Worm (Caenorhabditis elegans): ENCODE results near the gene F48G7.8.

Gene F48G7.8

ce11 chrV:615275-615674 is 12.2 kb downstream of the F48G7.8 start, which contains the start of gene F48G7.13:
TSS of gene F48G7.13 (plus strand) at chrV:615575.
- TF ChIP-seq mdl-1 (tag; optimal IDR thresholded peaks at IDR 0.05) = no peak
- peak; percentile 49 for TF ChIP-seq fos-1 (tag; optimal IDR thresholded peaks at IDR 0.05)

DNA sequence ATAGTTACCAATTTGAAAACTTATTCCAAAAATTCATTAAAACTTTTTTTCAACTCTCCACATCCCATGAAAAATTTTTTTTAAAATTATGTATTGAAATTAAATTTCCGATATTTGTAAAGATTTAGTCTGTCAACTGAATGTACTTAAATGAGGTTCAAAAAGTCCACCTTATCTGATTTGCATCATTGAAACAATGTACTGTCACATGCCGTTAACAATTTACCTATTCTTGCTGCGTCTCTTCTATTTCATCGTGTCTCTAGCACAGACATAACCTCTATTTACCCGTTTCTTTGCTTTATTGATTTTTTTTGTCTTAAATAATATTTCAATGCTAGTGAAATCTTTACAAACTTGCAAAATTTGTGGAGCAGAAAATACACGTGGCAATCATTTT is 17.3 kb downstream of the F48G7.8 start, which contains the start of gene nhr-90:
nhr-90 (plus strand) TSS at position 296 of the 400 bp plus-strand sequence.
- TF ChIP-seq blmp-1 (tag; optimal IDR thresholded peaks at IDR 0.05; ENCODE audit: insufficient read depth) (no peak), egl-27 (tag; optimal IDR thresholded peaks at IDR 0.05) (no peak), skn-1 (tag; optimal IDR thresholded peaks at IDR 0.05) (no peak), elt-1 (tag; optimal IDR thresholded peaks at IDR 0.05) (no peak), sem-4 (tag; optimal IDR thresholded peaks at IDR 0.05) (no peak), ztf-1 (GFP tag; conservative IDR thresholded peaks at IDR 0.05) (no peak), lsy-2 (tag; optimal IDR thresholded peaks at IDR 0.05) (no peak), crh-2 (tag; optimal IDR thresholded peaks at IDR 0.05) (peak; percentile 29), lin-13 (GFP tag; optimal IDR thresholded peaks at IDR 0.05) (no peak), nhr-12 (tag; optimal IDR thresholded peaks at IDR 0.05) (no peak), fos-1 (tag; optimal IDR thresholded peaks at IDR 0.05) (peak; percentile 8), sma-9 (GFP tag; optimal IDR thresholded peaks at IDR 0.05) (peak; percentile 57), sma-9 (tag; optimal IDR thresholded peaks at IDR 0.05) (no peak), mab-5 (tag; optimal IDR thresholded peaks at IDR 0.05) (no peak), nhr-11 (tag; optimal IDR thresholded peaks at IDR 0.05) (no peak), nhr-129 (tag; optimal IDR thresholded peaks at IDR 0.05) (peak; percentile 71)

- TF ChIP-seq elt-3 (tag; optimal IDR thresholded peaks at IDR 0.05) = no peak
- TF ChIP-seq gmeb-1 (tag; optimal IDR thresholded peaks at IDR 0.05) = no peak
- TF ChIP-seq lin-39 (tag; optimal IDR thresholded peaks at IDR 0.05) = no peak
Observed at ce11 chrV:609671-610070, 17.8 kb downstream of the F48G7.8 start, which contains the start of gene srlf-36. TSS of gene srlf-36 (minus strand) at chrV:609771.

DNA sequence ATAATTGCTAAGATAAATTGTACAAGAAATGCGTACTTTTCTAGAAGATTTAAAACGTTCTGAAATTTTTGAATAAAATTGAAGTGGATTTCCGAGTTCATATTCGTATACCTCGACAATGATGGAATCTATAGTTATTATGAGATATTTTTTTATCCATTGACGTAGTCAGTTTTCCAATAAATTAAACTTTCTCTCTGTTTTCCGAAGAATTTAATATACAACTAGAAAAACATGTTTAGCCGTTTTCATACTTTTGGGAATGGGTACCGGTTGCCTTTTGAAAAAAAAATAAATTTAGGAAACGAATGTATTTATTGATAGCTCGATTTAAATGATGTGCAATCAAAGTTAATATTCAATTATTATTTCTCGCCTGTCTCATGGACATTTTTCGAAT is 18.6 kb downstream of the F48G7.8 start, which contains the start of gene srw-109:
srw-109 (minus strand) TSS at position 101 of the 400 bp plus-strand sequence.
- TF ChIP-seq ZK546.5 (tag; optimal IDR thresholded peaks at IDR 0.05) (no peak), lin-13 (GFP tag; optimal IDR thresholded peaks at IDR 0.05) (no peak), peb-1 (tag; optimal IDR thresholded peaks at IDR 0.05) (no peak), F13H6.1 (tag; optimal IDR thresholded peaks at IDR 0.05) (no peak), elt-3 (tag; optimal IDR thresholded peaks at IDR 0.05) (no peak), nhr-25 (tag; optimal IDR thresholded peaks at IDR 0.05) (no peak), mab-5 (tag; optimal IDR thresholded peaks at IDR 0.05) (no peak), mdl-1 (tag; optimal IDR thresholded peaks at IDR 0.05) (no peak), gmeb-1 (tag; optimal IDR thresholded peaks at IDR 0.05) (no peak), zag-1 (tag; optimal IDR thresholded peaks at IDR 0.05) (no peak), nhr-6 (tag; optimal IDR thresholded peaks at IDR 0.05) (no peak), skn-1 (tag; optimal IDR thresholded peaks at IDR 0.05) (no peak)

DNA sequence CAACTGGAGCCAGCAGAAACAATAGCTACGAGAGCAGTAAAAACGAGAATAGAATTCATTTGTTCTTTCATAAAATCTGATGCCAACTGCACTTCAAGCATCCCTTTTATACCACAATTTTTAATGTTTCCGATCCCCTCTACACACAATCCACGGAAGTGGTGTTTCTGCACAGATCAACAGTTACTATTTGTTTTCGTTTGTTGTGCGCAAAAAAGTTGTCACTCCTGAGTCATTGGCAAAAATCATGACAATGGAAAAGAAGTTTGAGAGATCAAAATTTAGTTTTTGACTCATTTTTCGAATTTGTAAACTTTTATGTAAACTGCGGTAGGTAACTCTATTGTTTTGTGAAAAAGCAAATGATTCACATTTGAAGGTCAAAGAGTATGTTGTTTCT is 23.4 kb downstream of the F48G7.8 start, which contains the start of gene srlf-37:
srlf-37 (minus strand) TSS at position 101 of the 400 bp plus-strand sequence.
- TF ChIP-seq nhr-25 (tag; optimal IDR thresholded peaks at IDR 0.05) (no peak), peb-1 (tag; optimal IDR thresholded peaks at IDR 0.05) (no peak), Y55F3AM.14 (GFP tag; optimal IDR thresholded peaks at IDR 0.05) (no peak), ztf-11 (tag; optimal IDR thresholded peaks at IDR 0.05) (no peak), R02D3.7 (tag; optimal IDR thresholded peaks at IDR 0.05) (no peak), nhr-23 (tag; optimal IDR thresholded peaks at IDR 0.05) (no peak), nhr-11 (tag; optimal IDR thresholded peaks at IDR 0.05) (no peak), ztf-4 (tag; optimal IDR thresholded peaks at IDR 0.05) (no peak), dmd-4 (tag; optimal IDR thresholded peaks at IDR 0.05) (no peak), C34F6.9 (tag; optimal IDR thresholded peaks at IDR 0.05) (no peak), nhr-21 (tag; optimal IDR thresholded peaks at IDR 0.05) (no peak), unc-55 (GFP tag; optimal IDR thresholded peaks at IDR 0.05) (no peak), unc-62 (GFP tag; optimal IDR thresholded peaks at IDR 0.05) (no peak), fos-1 (tag; optimal IDR thresholded peaks at IDR 0.05) (no peak), ama-1 (optimal IDR thresholded peaks at IDR 0.05) (no peak)

Data from whole organism, L2 larva.